Fruit fly (Drosophila melanogaster) whole organism, embryonic: ENCODE results near the gene CG17097.
A peak's percentile ranks its signal among the peaks of the same experiment; 100 is the strongest.

Experiments used
- CG10321 ChIP-seq: fragments of 200-800 bp; sonication (Bioruptor generic); IDR thresholded peaks from 2 replicates; pipeline ENCODE4 v1.3.6; 2022; ENCODE audit warnings: missing biosample characterization, missing genetic modification characterization
- CG11247 ChIP-seq: fragments of 200-800 bp; sonication (Bioruptor generic); IDR thresholded peaks from 2 replicates; pipeline ENCODE4 v1.3.6; 2022; ENCODE audit warnings: missing biosample characterization, missing genetic modification characterization
- CG12744 ChIP-seq: fragments of 200-800 bp; sonication (Bioruptor generic); optimal IDR thresholded peaks from 2 replicates; lab custom pipeline; 2016; ENCODE audit warnings: missing biosample characterization, missing genetic modification characterization
- CG13296 ChIP-seq: fragments of 200-800 bp; sonication (Bioruptor generic); optimal IDR thresholded peaks from 3 replicates; lab custom pipeline; 2018; ENCODE audit warnings: missing biosample characterization, mild to moderate bottlenecking, missing genetic modification characterization
- CG14860 ChIP-seq: fragments of 200-800 bp; sonication (Bioruptor generic); IDR thresholded peaks from 3 replicates; pipeline ENCODE4 v1.3.6; 2022; ENCODE audit warnings: missing biosample characterization, missing genetic modification characterization; ENCODE audit not compliant: partially characterized antibody
- CG1529 ChIP-seq: fragments of 200-800 bp; sonication (Bioruptor generic); optimal IDR thresholded peaks from 3 replicates; lab custom pipeline; 2018; ENCODE audit warnings: missing biosample characterization, missing genetic modification characterization
- CG17802 ChIP-seq: fragments of 200-800 bp; sonication (Bioruptor generic); optimal IDR thresholded peaks from 2 replicates; lab custom pipeline; 2018; ENCODE audit warnings: missing biosample characterization, mild to moderate bottlenecking, missing genetic modification characterization, moderate library complexity
- CG1792 ChIP-seq: fragments of 200-800 bp; sonication (Bioruptor generic); optimal IDR thresholded peaks from 2 replicates; lab custom pipeline; 2016; ENCODE audit warnings: missing biosample characterization, missing genetic modification characterization
- CG18619 ChIP-seq: fragments of 200-800 bp; sonication (Bioruptor generic); optimal IDR thresholded peaks from 3 replicates; lab custom pipeline; 2017; ENCODE audit warnings: missing biosample characterization, mild to moderate bottlenecking, missing genetic modification characterization
- CG2199 ChIP-seq: fragments of 200-800 bp; sonication (Bioruptor generic); IDR thresholded peaks from 3 replicates; pipeline ENCODE4 v1.3.6; 2022; ENCODE audit warnings: missing biosample characterization, missing genetic modification characterization
- CG33557 ChIP-seq: fragments of 200-800 bp; sonication (Bioruptor generic); optimal IDR thresholded peaks from 2 replicates; lab custom pipeline; 2019; ENCODE audit warnings: missing biosample characterization, mild to moderate bottlenecking, missing genetic modification characterization, moderate library complexity
- CG6175 ChIP-seq: fragments of 200-800 bp; sonication (Bioruptor generic); IDR thresholded peaks from 3 replicates; pipeline ENCODE4 v1.3.6; 2022; ENCODE audit warnings: missing biosample characterization, missing genetic modification characterization
- CG6813 ChIP-seq: fragments of 200-800 bp; sonication (Bioruptor generic); optimal IDR thresholded peaks from 2 replicates; lab custom pipeline; 2017; ENCODE audit warnings: missing biosample characterization, missing genetic modification characterization, mild to moderate bottlenecking, moderate library complexity, missing genetic modification reagents
- CG8281 ChIP-seq: fragments of 200-800 bp; sonication (Bioruptor generic); optimal IDR thresholded peaks from 2 replicates; lab custom pipeline; 2018; ENCODE audit warnings: missing biosample characterization, mild to moderate bottlenecking, missing genetic modification characterization, moderate library complexity
- CG8924 ChIP-seq: fragments of 200-800 bp; optimal IDR thresholded peaks from 3 replicates; lab custom pipeline; 2019; ENCODE audit warnings: missing biosample characterization, mild to moderate bottlenecking, missing genetic modification characterization, moderate library complexity
- CG9437 ChIP-seq: fragments of 200-800 bp; sonication (Bioruptor generic); optimal IDR thresholded peaks from 2 replicates; lab custom pipeline; 2018; ENCODE audit warnings: missing biosample characterization, mild to moderate bottlenecking, missing genetic modification characterization
- CG9817 ChIP-seq: fragments of 200-800 bp; sonication (Bioruptor generic); optimal IDR thresholded peaks from 2 replicates; lab custom pipeline; 2018; ENCODE audit warnings: missing biosample characterization, mild to moderate bottlenecking, missing genetic modification characterization, moderate library complexity
- CG9932 ChIP-seq: fragments of 200-800 bp; sonication (Bioruptor generic); IDR thresholded peaks from 2 replicates; pipeline ENCODE4 v1.3.6; 2022; ENCODE audit warnings: missing biosample characterization, missing genetic modification characterization
- CTCF ChIP-seq: fragments of 200-800 bp; sonication (Bioruptor generic); optimal IDR thresholded peaks from 2 replicates; lab custom pipeline; 2017; ENCODE audit warnings: missing biosample characterization, mild to moderate bottlenecking, missing genetic modification characterization, moderate library complexity
- Chrac-16 ChIP-seq: fragments of 200-800 bp; sonication (Bioruptor generic); optimal IDR thresholded peaks from 3 replicates; lab custom pipeline; 2016; ENCODE audit warnings: missing biosample characterization, missing genetic modification characterization
- Dip2 ChIP-seq: fragments of 200-800 bp; sonication (Bioruptor generic); IDR thresholded peaks from 2 replicates; pipeline ENCODE4 v1.3.6; 2022; ENCODE audit warnings: missing biosample characterization, missing genetic modification characterization
- Ets65A ChIP-seq: fragments of 200-800 bp; sonication (Bioruptor generic); peaks from one replicate; lab custom pipeline; 2016; ENCODE audit warnings: missing biosample characterization, missing genetic modification characterization
- Gug ChIP-seq: fragments of 200-800 bp; sonication (Bioruptor generic); IDR thresholded peaks from 4 replicates; pipeline ENCODE4 v1.3.6; 2022; ENCODE audit warnings: missing biosample characterization, missing genetic modification characterization
- H2.0 ChIP-seq: fragments of 200-800 bp; sonication (Bioruptor generic); IDR thresholded peaks from 2 replicates; pipeline ENCODE4 v1.3.6; 2022; ENCODE audit warnings: missing biosample characterization, missing genetic modification characterization
- HLH54F ChIP-seq: fragments of 200-800 bp; sonication (Bioruptor generic); optimal IDR thresholded peaks from 3 replicates; lab custom pipeline; 2016; ENCODE audit warnings: missing biosample characterization, missing genetic modification characterization
- MBD-R2 ChIP-seq: fragments of 200-800 bp; sonication (Bioruptor generic); IDR thresholded peaks from 2 replicates; pipeline ENCODE4 v1.3.6; 2022; ENCODE audit warnings: missing biosample characterization, missing genetic modification characterization
- MTF-1 ChIP-seq: fragments of 200-800 bp; sonication (Bioruptor generic); optimal IDR thresholded peaks from 2 replicates; lab custom pipeline; 2018; ENCODE audit warnings: missing biosample characterization, mild to moderate bottlenecking, missing genetic modification characterization, borderline replicate concordance
- Mad ChIP-seq: fragments of 200-800 bp; sonication (Bioruptor generic); optimal IDR thresholded peaks from 2 replicates; lab custom pipeline; 2016; ENCODE audit warnings: missing biosample characterization, missing genetic modification characterization
- Max ChIP-seq: fragments of 200-800 bp; sonication (Bioruptor generic); optimal IDR thresholded peaks from 2 replicates; lab custom pipeline; 2016; ENCODE audit warnings: missing biosample characterization, mild to moderate bottlenecking, missing genetic modification characterization
- Pdp1 ChIP-seq, 2 experiments: fragments of 200-800 bp; sonication (Bioruptor generic); optimal IDR thresholded peaks; 3 replicates each; lab custom pipeline; 2016; ENCODE audit warnings: missing biosample characterization in 2 of 2, missing genetic modification characterization in 2 of 2, mild to moderate bottlenecking in 1 of 2, moderate library complexity in 1 of 2
- Scr ChIP-seq: fragments of 200-800 bp; sonication (Bioruptor generic); IDR thresholded peaks from 2 replicates; pipeline ENCODE4 v1.3.6; 2022; ENCODE audit warnings: missing biosample characterization, missing genetic modification characterization; ENCODE audit not compliant: partially characterized antibody
- Sox102F ChIP-seq: fragments of 200-800 bp; sonication (Bioruptor generic); optimal IDR thresholded peaks from 2 replicates; lab custom pipeline; 2018; ENCODE audit warnings: missing biosample characterization, mild to moderate bottlenecking, missing genetic modification characterization, moderate library complexity
- Ssrp ChIP-seq: fragments of 200-800 bp; sonication (Bioruptor generic); optimal IDR thresholded peaks from 2 replicates; lab custom pipeline; 2018; ENCODE audit warnings: missing biosample characterization, mild to moderate bottlenecking, missing genetic modification characterization, moderate library complexity
- Tbp ChIP-seq: fragments of >200 bp; optimal IDR thresholded peaks from 2 replicates; lab custom pipeline; 2018; ENCODE audit warnings: missing biosample characterization, missing genetic modification characterization
- amos ChIP-seq: fragments of 200-800 bp; sonication (Bioruptor generic); IDR thresholded peaks from 2 replicates; pipeline ENCODE4 v1.3.6; 2022; ENCODE audit warnings: missing biosample characterization, missing genetic modification characterization; ENCODE audit not compliant: partially characterized antibody
- ase ChIP-seq: fragments of 200-800 bp; sonication (Bioruptor generic); IDR thresholded peaks from 3 replicates; pipeline ENCODE4 v1.3.6; 2022; ENCODE audit warnings: missing biosample characterization, missing genetic modification characterization
- btn ChIP-seq: fragments of 200-800 bp; sonication (Bioruptor generic); optimal IDR thresholded peaks from 2 replicates; lab custom pipeline; 2016; ENCODE audit warnings: missing biosample characterization, missing genetic modification characterization
- corto ChIP-seq: fragments of 200-800 bp; sonication (Bioruptor generic); optimal IDR thresholded peaks from 2 replicates; lab custom pipeline; 2016; ENCODE audit warnings: missing biosample characterization, mild to moderate bottlenecking, missing genetic modification characterization, moderate library complexity
- da ChIP-seq: fragments of 200-800 bp; sonication (Bioruptor generic); optimal IDR thresholded peaks from 2 replicates; lab custom pipeline; 2016; ENCODE audit warnings: missing biosample characterization, missing genetic modification characterization
- danr ChIP-seq: fragments of 200-800 bp; sonication (Bioruptor generic); IDR thresholded peaks from 2 replicates; pipeline ENCODE4 v1.3.6; 2022; ENCODE audit warnings: missing biosample characterization, missing genetic modification characterization
- dmrt11E ChIP-seq: fragments of 200-800 bp; sonication (Bioruptor generic); optimal IDR thresholded peaks from 3 replicates; lab custom pipeline; 2018; ENCODE audit warnings: missing biosample characterization, mild to moderate bottlenecking, missing genetic modification characterization, moderate library complexity
- en ChIP-seq: fragments of 200-800 bp; sonication (Bioruptor generic); optimal IDR thresholded peaks from 2 replicates; lab custom pipeline; 2016; ENCODE audit warnings: missing biosample characterization, missing genetic modification characterization
- exex ChIP-seq: fragments of 200-800 bp; sonication (Bioruptor generic); optimal IDR thresholded peaks from 4 replicates; lab custom pipeline; 2018; ENCODE audit warnings: missing biosample characterization, mild to moderate bottlenecking, missing genetic modification characterization, moderate library complexity
- ftz-f1 ChIP-seq: fragments of 200-800 bp; sonication (Bioruptor generic); optimal IDR thresholded peaks from 2 replicates; lab custom pipeline; 2016; ENCODE audit warnings: missing biosample characterization, missing genetic modification characterization
- her ChIP-seq: fragments of 200-800 bp; sonication (Bioruptor generic); optimal IDR thresholded peaks from 2 replicates; lab custom pipeline; 2016; ENCODE audit warnings: missing biosample characterization, missing genetic modification characterization
- klu ChIP-seq: fragments of 200-800 bp; sonication (Bioruptor generic); IDR thresholded peaks from 2 replicates; pipeline ENCODE4 v1.3.6; 2022; ENCODE audit warnings: missing biosample characterization, missing genetic modification characterization
- oc ChIP-seq: fragments of 200-800 bp; sonication (Bioruptor generic); optimal IDR thresholded peaks from 2 replicates; lab custom pipeline; 2018; ENCODE audit warnings: missing biosample characterization, mild to moderate bottlenecking, missing genetic modification characterization, moderate library complexity
- odd ChIP-seq: fragments of 200-800 bp; sonication (Bioruptor generic); optimal IDR thresholded peaks from 2 replicates; lab custom pipeline; 2017; ENCODE audit warnings: missing biosample characterization, mild to moderate bottlenecking, missing genetic modification characterization
- seq ChIP-seq: fragments of 200-800 bp; sonication (Bioruptor generic); IDR thresholded peaks from 2 replicates; pipeline ENCODE4 v1.3.6; 2022; ENCODE audit warnings: missing biosample characterization, missing genetic modification characterization
- tna ChIP-seq: fragments of 200-800 bp; sonication (Bioruptor generic); IDR thresholded peaks from 2 replicates; pipeline ENCODE4 v1.3.6; 2022; ENCODE audit warnings: missing biosample characterization, missing genetic modification characterization; ENCODE audit not compliant: partially characterized antibody
- vvl ChIP-seq: fragments of 200-800 bp; sonication (Bioruptor generic); IDR thresholded peaks from 2 replicates; pipeline ENCODE4 v1.3.6; 2022; ENCODE audit warnings: missing biosample characterization, missing genetic modification characterization

Gene CG17097

dm6 chr2L:10646115-10646514, at the start of gene CG17097:
TSS of gene CG17097 (plus strand) at chr2L:10646415.
- TF ChIP-seq Max (GFP tag; lab: Kevin White, UChicago) (no peak), corto (GFP tag; lab: Kevin White, UChicago) (no peak), en (GFP tag; lab: Kevin White, UChicago) (no peak), Sox102F (GFP tag; lab: Kevin White, UChicago) (no peak), her (no peak), Ssrp (tag; lab: Kevin White, UChicago) (no peak), MTF-1 (GFP tag; lab: Kevin White, UChicago) (no peak), CG11247 (GFP tag; lab: Robert Waterston, UW) (no peak), ftz-f1 (GFP tag; lab: Kevin White, UChicago) (no peak), CG9817 (tag; lab: Kevin White, UChicago) (no peak), CG1792 (GFP tag; lab: Kevin White, UChicago) (no peak), ase (no peak), CG1529 (GFP tag; lab: Kevin White, UChicago) (no peak), Pdp1 (GFP tag; optimal IDR thresholded peaks at IDR 0.05; lab: Kevin White, UChicago) (no peak), Dip2 (GFP tag; lab: Robert Waterston, UW) (no peak)

dm6 chr2L:10603604-10604003, 42.6 kb upstream of the CG17097 start:
- TF ChIP-seq CG33557, result no peak
- no peak for TF ChIP-seq CG8924 (tag; lab: Kevin White, UChicago)
- peak; percentile 37 for TF ChIP-seq Ets65A (GFP tag; lab: Kevin White, UChicago)
- no peak for TF ChIP-seq danr (GFP tag; lab: Robert Waterston, UW)
- no peak for TF ChIP-seq CG12744 (GFP tag; lab: Kevin White, UChicago)
- no peak for TF ChIP-seq seq (GFP tag; lab: Robert Waterston, UW)
- no peak for TF ChIP-seq CG9437 (GFP tag; lab: Kevin White, UChicago)
- no peak for TF ChIP-seq CG6813 (GFP tag; lab: Kevin White, UChicago)
- no peak for TF ChIP-seq H2.0 (GFP tag; lab: Robert Waterston, UW)
- TF ChIP-seq exex (tag; lab: Kevin White, UChicago), result no peak
- no peak for TF ChIP-seq odd (GFP tag; lab: Kevin White, UChicago)
- 0 out of 2 replicates have a peak, but pooled peaks have one; percentile 5 for TF ChIP-seq amos
- no peak for TF ChIP-seq vvl (GFP tag; lab: Robert Waterston, UW)
- TF ChIP-seq MBD-R2 (GFP tag; lab: Robert Waterston, UW), result no peak
- no peak for TF ChIP-seq da (GFP tag; lab: Kevin White, UChicago)
- TF ChIP-seq tna, result no peak
- no peak for TF ChIP-seq CG10321
- peak; percentile 78 for TF ChIP-seq CTCF (GFP tag; lab: Kevin White, UChicago)
- TF ChIP-seq klu, result no peak
- TF ChIP-seq Mad (GFP tag; lab: Kevin White, UChicago), result no peak
- TF ChIP-seq CG6175, result no peak

DNA sequence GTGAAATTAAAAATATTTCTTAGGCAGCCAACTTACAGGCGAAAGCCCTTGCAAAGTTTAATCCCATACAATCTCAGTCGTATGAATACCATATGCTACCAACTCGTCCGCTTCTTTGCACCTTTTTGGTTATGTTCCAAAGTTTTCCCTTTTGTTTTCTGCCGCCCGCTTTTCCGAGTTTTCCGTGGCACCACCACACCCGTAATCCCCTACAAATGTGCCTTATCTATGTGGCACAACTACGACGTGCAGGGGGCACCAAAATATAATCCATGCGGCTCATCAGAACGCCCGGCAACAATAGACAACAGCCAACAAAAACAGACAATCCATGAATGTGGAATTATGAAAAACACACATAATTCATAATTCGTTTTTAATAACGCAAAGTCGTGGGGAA, 38.5 kb upstream of the CG17097 start:
- no peak for TF ChIP-seq Gug (GFP tag; lab: Robert Waterston, UW)
- TF ChIP-seq CG18619, result no peak
- TF ChIP-seq exex (tag; lab: Kevin White, UChicago), result no peak
- TF ChIP-seq CG2199 (GFP tag; lab: Robert Waterston, UW), result peak; percentile 62; the same call in 1 of the 3 replicates
- no peak for TF ChIP-seq CG13296 (GFP tag; lab: Kevin White, UChicago)
- no peak for TF ChIP-seq Pdp1 (GFP tag; optimal IDR thresholded peaks at IDR 0.05; lab: Kevin White, UChicago)
- no peak for TF ChIP-seq Tbp (GFP tag; lab: Kevin White, UChicago)
- no peak for TF ChIP-seq dmrt11E
- no peak for TF ChIP-seq HLH54F (GFP tag; lab: Kevin White, UChicago)
- TF ChIP-seq Scr (GFP tag; lab: Robert Waterston, UW), result no peak
- TF ChIP-seq CG17802, result no peak
- peak; percentile 61 for TF ChIP-seq oc (tag; lab: Kevin White, UChicago)
- 0 out of 3 replicates have a peak, but pooled peaks have one; percentile 17 for TF ChIP-seq CG14860 (GFP tag; lab: Robert Waterston, UW)
- TF ChIP-seq Chrac-16, result no peak
- TF ChIP-seq CG9932 (GFP tag; lab: Robert Waterston, UW), result no peak
- no peak for TF ChIP-seq CG8281 (tag; lab: Kevin White, UChicago)
- no peak for TF ChIP-seq btn (GFP tag; lab: Kevin White, UChicago)
